Worm (Caenorhabditis elegans) whole organism, mixed stage, embryonic: ENCODE data around the gene nas-20.

Experiments
- blmp-1 ChIP-seq: fragments of 150-350 bp; optimal IDR thresholded peaks from 2 replicates; lab custom pipeline; 2014; ENCODE audit warnings: missing biosample characterization, missing genetic modification characterization
- ceh-43 ChIP-seq: fragments of 200-800 bp; sonication (Bioruptor generic); optimal IDR thresholded peaks from 2 replicates; lab custom pipeline; 2018; ENCODE audit warnings: mild to moderate bottlenecking, missing genetic modification characterization, moderate library complexity, missing compliant biosample characterization
- ces-1 ChIP-seq: fragments of 150-350 bp; optimal IDR thresholded peaks from 2 replicates; lab custom pipeline; 2014; ENCODE audit warnings: missing biosample characterization, missing genetic modification reagents, missing genetic modification characterization
- cnd-1 ChIP-seq: fragments of 200-800 bp; sonication (Bioruptor generic); optimal IDR thresholded peaks from 2 replicates; lab custom pipeline; 2018; ENCODE audit warnings: mild to moderate bottlenecking, missing genetic modification characterization, missing compliant biosample characterization
- elt-1 ChIP-seq: sonication (generic microtip); optimal IDR thresholded peaks from 2 replicates; lab custom pipeline; 2017; ENCODE audit warnings: missing genetic modification characterization, mild to moderate bottlenecking, missing compliant biosample characterization, antibody characterized with exemption, moderate library complexity, borderline replicate concordance; ENCODE audit not compliant: insufficient read depth
- lin-32 ChIP-seq: fragments of 200-800 bp; sonication (Bioruptor generic); optimal IDR thresholded peaks from 2 replicates; lab custom pipeline; 2018; ENCODE audit warnings: mild to moderate bottlenecking, missing genetic modification characterization, missing compliant biosample characterization
- mab-5 ChIP-seq: fragments of 150-350 bp; optimal IDR thresholded peaks from 2 replicates; lab custom pipeline; 2014; ENCODE audit warnings: missing biosample characterization, missing genetic modification characterization
- nhr-237 ChIP-seq: fragments of 150-350 bp; optimal IDR thresholded peaks from 2 replicates; lab custom pipeline; 2014; ENCODE audit warnings: missing biosample characterization, missing genetic modification characterization
- nhr-28 ChIP-seq: fragments of 150-350 bp; optimal IDR thresholded peaks from 2 replicates; lab custom pipeline; 2014; ENCODE audit warnings: missing biosample characterization, missing genetic modification characterization
- zip-8 ChIP-seq: fragments of 150-350 bp; optimal IDR thresholded peaks from 2 replicates; lab custom pipeline; 2014; ENCODE audit warnings: missing biosample characterization, missing genetic modification characterization
- ztf-11 ChIP-seq: fragments of 150-350 bp; optimal IDR thresholded peaks from 2 replicates; lab custom pipeline; 2014; ENCODE audit warnings: missing biosample characterization, missing genetic modification characterization

- no peak for TF ChIP-seq nhr-237 (tag; lab: Kevin White, UChicago)
- no peak for TF ChIP-seq ceh-43 (GFP tag; lab: Kevin White, UChicago)
- TF ChIP-seq lin-32 (GFP tag; lab: Kevin White, UChicago), result no peak
- no peak for TF ChIP-seq ces-1 (GFP tag; lab: Kevin White, UChicago)
- TF ChIP-seq blmp-1 (tag; lab: Kevin White, UChicago), result no peak
- TF ChIP-seq nhr-28 (tag; lab: Kevin White, UChicago), result no peak
- no peak for TF ChIP-seq mab-5 (tag; lab: Kevin White, UChicago)
- TF ChIP-seq cnd-1, result no peak
- no peak for TF ChIP-seq ztf-11 (tag; lab: Kevin White, UChicago)
- no peak for TF ChIP-seq elt-1
- no peak for TF ChIP-seq zip-8 (tag; lab: Kevin White, UChicago)
Observed at ce11 chrV:11484404-11484803, 12.3 kb upstream of the nas-20 start.
